Fruit fly (Drosophila melanogaster) whole organism, adult: ENCODE results near the gene CG43362.

Source experiments
- CG11617 ChIP-seq: fragments of 200-800 bp; sonication (Bioruptor generic); optimal IDR thresholded peaks from 2 replicates; lab custom pipeline; 2017; ENCODE audit warnings: mild to moderate bottlenecking, missing biosample characterization, missing genetic modification reagents, missing genetic modification characterization
- CG12768 ChIP-seq: fragments of 200-800 bp; sonication (Bioruptor generic); optimal IDR thresholded peaks from 2 replicates; lab custom pipeline; 2017; ENCODE audit warnings: missing biosample characterization, missing genetic modification characterization, mild to moderate bottlenecking, moderate library complexity, missing genetic modification reagents
- CG14711 ChIP-seq: fragments of 200-800 bp; sonication (Bioruptor generic); optimal IDR thresholded peaks from 2 replicates; lab custom pipeline; 2018; ENCODE audit warnings: missing biosample characterization, mild to moderate bottlenecking, missing genetic modification characterization, moderate library complexity
- CG1620 ChIP-seq: fragments of 200-800 bp; sonication (Bioruptor generic); optimal IDR thresholded peaks from 2 replicates; lab custom pipeline; 2016; ENCODE audit warnings: missing biosample characterization, missing genetic modification characterization
- CG33017 ChIP-seq: fragments of 200-800 bp; sonication (Bioruptor generic); optimal IDR thresholded peaks from 2 replicates; lab custom pipeline; 2018; ENCODE audit warnings: missing biosample characterization, mild to moderate bottlenecking, missing genetic modification characterization, moderate library complexity
- CG5204 ChIP-seq: fragments of 200-800 bp; sonication (Bioruptor generic); optimal IDR thresholded peaks from 2 replicates; lab custom pipeline; 2016; ENCODE audit warnings: missing biosample characterization, missing genetic modification characterization
- CG7045 ChIP-seq: fragments of 200-800 bp; sonication (Bioruptor generic); optimal IDR thresholded peaks from 2 replicates; lab custom pipeline; 2017; ENCODE audit warnings: missing biosample characterization, mild to moderate bottlenecking, missing genetic modification characterization
- CG7101 ChIP-seq: fragments of 200-800 bp; sonication (Bioruptor generic); optimal IDR thresholded peaks from 2 replicates; lab custom pipeline; 2018; ENCODE audit warnings: missing biosample characterization, mild to moderate bottlenecking, missing genetic modification characterization, moderate library complexity
- Clk ChIP-seq: fragments of 200-800 bp; sonication (Bioruptor generic); optimal IDR thresholded peaks from 2 replicates; lab custom pipeline; 2017; ENCODE audit warnings: missing biosample characterization, missing genetic modification characterization
- Crg-1 ChIP-seq: fragments of 200-800 bp; sonication (Bioruptor generic); optimal IDR thresholded peaks from 2 replicates; lab custom pipeline; 2016; ENCODE audit warnings: missing biosample characterization, missing genetic modification characterization
- Hr96 ChIP-seq: fragments of 200-800 bp; sonication (Bioruptor generic); optimal IDR thresholded peaks from 2 replicates; lab custom pipeline; 2016; ENCODE audit warnings: missing biosample characterization, missing genetic modification characterization
- Mnt ChIP-seq: fragments of 200-800 bp; sonication (Bioruptor generic); optimal IDR thresholded peaks from 2 replicates; lab custom pipeline; 2016; ENCODE audit warnings: missing biosample characterization, mild to moderate bottlenecking, missing genetic modification characterization
- bab1 ChIP-seq: fragments of 200-800 bp; sonication (Bioruptor generic); optimal IDR thresholded peaks from 3 replicates; lab custom pipeline; 2019; ENCODE audit warnings: missing biosample characterization, mild to moderate bottlenecking, missing genetic modification characterization, moderate library complexity
- cic ChIP-seq: fragments of 200-800 bp; sonication (Bioruptor generic); optimal IDR thresholded peaks from 2 replicates; lab custom pipeline; 2017; ENCODE audit warnings: missing biosample characterization, mild to moderate bottlenecking, missing genetic modification characterization, moderate library complexity
- cnc ChIP-seq, 2 experiments: fragments of >200 bp; optimal IDR thresholded peaks; 2 replicates each; lab custom pipeline; 2017
- kay ChIP-seq: fragments of 200-800 bp; sonication (Bioruptor generic); peaks from one replicate; lab custom pipeline; 2016; ENCODE audit warnings: missing biosample characterization, missing genetic modification characterization, borderline replicate concordance
- ovo ChIP-seq: fragments of 200-800 bp; sonication (Bioruptor generic); optimal IDR thresholded peaks from 2 replicates; lab custom pipeline; 2016; ENCODE audit warnings: missing biosample characterization, missing genetic modification characterization
- pad ChIP-seq: fragments of 200-800 bp; sonication (Bioruptor generic); optimal IDR thresholded peaks from 3 replicates; lab custom pipeline; 2017; ENCODE audit warnings: missing biosample characterization, missing genetic modification characterization, mild to moderate bottlenecking, moderate library complexity, missing genetic modification reagents
- tj ChIP-seq: fragments of 200-800 bp; sonication (Bioruptor generic); optimal IDR thresholded peaks from 3 replicates; lab custom pipeline; 2017; ENCODE audit warnings: missing biosample characterization, mild to moderate bottlenecking, missing genetic modification characterization, moderate library complexity
- toe ChIP-seq: fragments of 200-800 bp; sonication (Bioruptor generic); optimal IDR thresholded peaks from 2 replicates; lab custom pipeline; 2016; ENCODE audit warnings: missing biosample characterization, missing genetic modification characterization

Gene CG43362

dm6 chr2L:18291362-18291761 is at the start of gene CG43362:
CG43362 (minus strand) TSS chr2L:18291462.
- no peak for TF ChIP-seq tj (GFP tag; lab: Kevin White, UChicago)
- no peak for TF ChIP-seq bab1

dm6 chr2L:18340921-18341320 is 49.7 kb upstream of the CG43362 start:
- TF ChIP-seq CG7045 (no peak), Clk (no peak), CG12768 (GFP tag; lab: Kevin White, UChicago) (no peak), CG14711 (tag; lab: Kevin White, UChicago) (no peak), bab1 (no peak), ovo (no peak), kay (no peak), CG33017 (no peak), cic (GFP tag; lab: Kevin White, UChicago) (no peak), Hr96 (no peak), CG7101 (tag; lab: Kevin White, UChicago) (no peak), tj (GFP tag; lab: Kevin White, UChicago) (no peak)

dm6 chr2L:18336531-18336930 is 45.3 kb upstream of the CG43362 start:
- TF ChIP-seq CG12768 (GFP tag; lab: Kevin White, UChicago) = no peak
- no peak for TF ChIP-seq CG7045

- no peak for TF ChIP-seq CG7101 (tag; lab: Kevin White, UChicago)
- no peak for TF ChIP-seq ovo
- no peak for TF ChIP-seq cic (GFP tag; lab: Kevin White, UChicago)
- TF ChIP-seq toe (GFP tag; lab: Kevin White, UChicago) = no peak
- TF ChIP-seq Clk = no peak
- no peak for TF ChIP-seq kay
These were observed 44.4 kb upstream of the CG43362 start for dm6 chr2L:18335641-18336040.

dm6 chr2L:18333831-18334437 is 42.7 kb upstream of the CG43362 start:
- TF ChIP-seq Crg-1 (no peak), toe (GFP tag; lab: Kevin White, UChicago) (no peak), CG33017 (no peak), CG12768 (GFP tag; lab: Kevin White, UChicago) (no peak), CG7045 (no peak), cic (GFP tag; lab: Kevin White, UChicago) (no peak), Clk (no peak), CG5204 (GFP tag; lab: Kevin White, UChicago) (no peak), Mnt (GFP tag; lab: Kevin White, UChicago) (no peak), CG14711 (tag; lab: Kevin White, UChicago) (no peak), bab1 (no peak), Hr96 (no peak), CG1620 (GFP tag; lab: Kevin White, UChicago) (no peak), cnc (optimal IDR thresholded peaks at IDR 0.05; lab: Kevin White, UChicago) (no peak), CG7101 (tag; lab: Kevin White, UChicago) (no peak), ovo (no peak)

dm6 chr2L:18331612-18332011 is 40.4 kb upstream of the CG43362 start:
- no peak for TF ChIP-seq bab1
- TF ChIP-seq cnc (optimal IDR thresholded peaks at IDR 0.05; lab: Kevin White, UChicago) = no peak
- TF ChIP-seq ovo = no peak
- TF ChIP-seq CG11617 (GFP tag; lab: Kevin White, UChicago) = no peak
- TF ChIP-seq pad (GFP tag; lab: Kevin White, UChicago) = no peak
- no peak for TF ChIP-seq Mnt (GFP tag; lab: Kevin White, UChicago)
- no peak for TF ChIP-seq kay
- no peak for TF ChIP-seq cic (GFP tag; lab: Kevin White, UChicago)
- TF ChIP-seq CG14711 (tag; lab: Kevin White, UChicago) = no peak
- no peak for TF ChIP-seq Crg-1

- TF ChIP-seq Hr96 (no peak), CG12768 (GFP tag; lab: Kevin White, UChicago) (no peak), CG11617 (GFP tag; lab: Kevin White, UChicago) (no peak), CG14711 (tag; lab: Kevin White, UChicago) (no peak), ovo (no peak), CG7045 (no peak), CG33017 (no peak), kay (no peak), CG7101 (tag; lab: Kevin White, UChicago) (no peak), Mnt (GFP tag; lab: Kevin White, UChicago) (no peak)
These were observed 37.5 kb upstream of the CG43362 start for dm6 chr2L:18328737-18329136.

- peak; percentile 68 for TF ChIP-seq CG11617 (GFP tag; lab: Kevin White, UChicago)
- no peak for TF ChIP-seq bab1
- TF ChIP-seq CG12768 (GFP tag; lab: Kevin White, UChicago) = peak; percentile 41
- no peak for TF ChIP-seq CG14711 (tag; lab: Kevin White, UChicago)
- peak; percentile 36 for TF ChIP-seq CG7045
- peak; percentile 78 for TF ChIP-seq ovo
- TF ChIP-seq cnc (optimal IDR thresholded peaks at IDR 0.05; lab: Kevin White, UChicago) = no peak
- no peak for TF ChIP-seq CG1620 (GFP tag; lab: Kevin White, UChicago)
- peak; percentile 41 for TF ChIP-seq tj (GFP tag; lab: Kevin White, UChicago)
- TF ChIP-seq toe (GFP tag; lab: Kevin White, UChicago) = no peak
- TF ChIP-seq pad (GFP tag; lab: Kevin White, UChicago) = no peak
- no peak for TF ChIP-seq Clk
- peak; percentile 24 for TF ChIP-seq CG5204 (GFP tag; lab: Kevin White, UChicago)
- peak; percentile 93 for TF ChIP-seq kay
- peak; percentile 23 for TF ChIP-seq cic (GFP tag; lab: Kevin White, UChicago)
- TF ChIP-seq Mnt (GFP tag; lab: Kevin White, UChicago) = no peak
- TF ChIP-seq CG33017 = peak; percentile 51
- TF ChIP-seq Hr96 = no peak
- TF ChIP-seq CG7101 (tag; lab: Kevin White, UChicago) = no peak
- TF ChIP-seq Crg-1 = no peak
These were observed 36.4 kb upstream of the CG43362 start for dm6 chr2L:18327592-18328078.
